Worm (Caenorhabditis elegans) whole organism, L4/young adult: Measurements from ENCODE around the gene F52E1.5.

ENCODE experiments used
- W03F9.2 ChIP-seq: fragments of 150-350 bp; optimal IDR thresholded peaks from 2 replicates; lab custom pipeline; 2014; ENCODE audit warnings: missing biosample characterization, missing genetic modification characterization
- him-1 ChIP-seq: sonication (generic microtip); optimal IDR thresholded peaks from 2 replicates; lab custom pipeline; 2016; ENCODE audit warnings: missing genotype, missing genetic modification reagents, missing genetic modification characterization, missing compliant biosample characterization

- peak; percentile 50 for TF ChIP-seq him-1 (tag; lab: Kevin White, UChicago)
- peak; percentile 67 for TF ChIP-seq W03F9.2 (tag; lab: Kevin White, UChicago)
These were observed 30.3 kb upstream of the F52E1.5 start for ce11 chrV:8348959-8349389.
